Worm (Caenorhabditis elegans): Measurements from ENCODE around the gene str-246.

str-246 gene

DNA sequence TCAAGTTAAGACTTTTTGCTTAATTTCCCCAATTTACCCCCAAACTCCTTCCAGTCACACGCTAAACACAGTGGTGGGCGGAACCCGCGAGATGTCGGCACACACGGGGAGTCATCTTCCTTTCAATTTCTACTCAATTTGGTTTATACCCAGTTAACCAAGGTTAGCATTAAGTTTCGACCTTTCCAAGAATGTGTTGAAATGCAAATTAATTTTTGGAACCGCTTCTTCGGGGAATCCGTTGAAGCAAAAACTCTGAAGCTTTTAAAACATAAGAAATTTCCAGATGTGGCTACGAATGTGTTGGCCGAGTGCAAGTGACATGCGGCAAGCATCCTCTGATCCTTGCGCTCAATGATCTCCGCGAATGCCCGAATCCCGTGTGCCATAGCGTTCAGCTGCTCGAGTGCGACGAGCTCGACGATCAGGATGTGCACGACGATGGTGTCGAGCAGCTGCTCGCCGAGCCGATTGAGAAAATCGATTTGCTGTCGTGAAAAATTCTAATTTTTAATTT lies 13.4 kb downstream of the str-246 start:
- TF ChIP-seq aha-1 (tag; optimal IDR thresholded peaks at IDR 0.05) (no peak), sox-4 (tag; optimal IDR thresholded peaks at IDR 0.05) (no peak), nhr-76 (tag; optimal IDR thresholded peaks at IDR 0.05) (no peak), mab-9 (GFP tag; IDR thresholded peaks at IDR 0.05) (no peak), snpc-4 (tag; optimal IDR thresholded peaks at IDR 0.05) (no peak), zip-4 (GFP tag; optimal IDR thresholded peaks at IDR 0.05) (no peak), elt-3 (tag; optimal IDR thresholded peaks at IDR 0.05) (no peak), grh-1 (GFP tag; IDR thresholded peaks at IDR 0.05) (peak; percentile 23; the same call in 1 of the 2 replicates), ztf-11 (tag; optimal IDR thresholded peaks at IDR 0.05) (no peak), ztf-4 (tag; optimal IDR thresholded peaks at IDR 0.05) (no peak), egl-13 (tag; optimal IDR thresholded peaks at IDR 0.05) (no peak), zag-1 (tag; optimal IDR thresholded peaks at IDR 0.05) (no peak), C04F5.9 (tag; optimal IDR thresholded peaks at IDR 0.05) (no peak), nhr-20 (tag; optimal IDR thresholded peaks at IDR 0.05) (no peak), nhr-47 (tag; optimal IDR thresholded peaks at IDR 0.05) (peak; percentile 21), nhr-84 (tag; optimal IDR thresholded peaks at IDR 0.05) (no peak), lin-13 (GFP tag; optimal IDR thresholded peaks at IDR 0.05) (no peak), skn-1 (tag; optimal IDR thresholded peaks at IDR 0.05) (no peak), efl-1 (optimal IDR thresholded peaks at IDR 0.05) (peak in 1 of 2 experiments; percentile 13), efl-1 (GFP tag; optimal IDR thresholded peaks at IDR 0.05 in 1 of 2) (peak in 1 of 2 experiments; percentile 84), rnt-1 (tag; optimal IDR thresholded peaks at IDR 0.05) (peak; percentile 37), unc-130 (tag; optimal IDR thresholded peaks at IDR 0.05) (no peak), C16A3.4 (tag; optimal IDR thresholded peaks at IDR 0.05) (no peak), egl-27 (tag; optimal IDR thresholded peaks at IDR 0.05) (no peak), ama-1 (optimal IDR thresholded peaks at IDR 0.05) (peak; percentile 82), efl-3 (GFP tag; optimal IDR thresholded peaks at IDR 0.05) (no peak), hpl-2 (GFP tag; optimal IDR thresholded peaks at IDR 0.05) (no peak), F16B12.6 (tag; optimal IDR thresholded peaks at IDR 0.05) (no peak), Y116A8C.19 (tag; optimal IDR thresholded peaks at IDR 0.05; ENCODE audit: borderline replicate concordance) (no peak), ceh-88 (GFP tag; IDR thresholded peaks at IDR 0.05) (no peak), C34B4.2 (tag; optimal IDR thresholded peaks at IDR 0.05) (no peak), vab-15 (tag; optimal IDR thresholded peaks at IDR 0.05) (no peak)

DNA sequence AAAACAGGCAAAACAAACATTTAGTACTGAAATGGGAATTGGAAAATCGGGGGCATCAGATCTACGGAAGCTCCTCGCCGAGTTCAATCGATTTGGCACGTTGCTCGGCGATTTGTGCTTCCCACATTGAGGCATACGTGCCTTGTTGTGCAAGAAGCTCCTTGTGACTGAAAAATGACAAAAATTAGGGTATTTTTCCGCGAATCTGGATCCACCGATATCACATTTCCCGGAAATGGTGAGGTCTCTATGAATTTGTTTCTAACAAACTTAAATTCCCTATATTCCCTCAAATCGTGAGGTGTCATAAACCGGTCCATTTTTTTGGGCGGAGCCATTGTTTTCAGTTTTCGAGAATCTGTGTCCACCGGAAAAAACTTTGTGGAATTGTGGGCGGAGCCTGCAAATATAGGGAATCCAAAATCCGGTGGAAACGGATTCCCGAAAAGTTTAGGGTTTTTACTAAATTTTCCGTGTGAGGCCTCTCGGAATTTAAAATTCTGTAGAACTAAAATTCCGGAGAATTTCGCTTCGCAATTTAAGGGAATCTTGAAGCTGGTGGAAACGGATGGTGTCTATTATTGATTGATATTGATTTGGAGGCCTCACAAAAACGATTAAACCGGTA lies 14.3 kb downstream of the str-246 start:
- TF ChIP-seq swsn-7 (tag; optimal IDR thresholded peaks at IDR 0.05) (peak; percentile 39), mep-1 (tag; optimal IDR thresholded peaks at IDR 0.05) (no peak), xbp-1 (tag; optimal IDR thresholded peaks at IDR 0.05) (peak; percentile 66), C04F5.9 (tag; optimal IDR thresholded peaks at IDR 0.05) (peak; percentile 55), nhr-90 (tag; optimal IDR thresholded peaks at IDR 0.05; ENCODE audit: poor library complexity) (peak; percentile 88), fkh-4 (tag; optimal IDR thresholded peaks at IDR 0.05; ENCODE audit: borderline replicate concordance) (peak; percentile 67), nhr-76 (tag; optimal IDR thresholded peaks at IDR 0.05) (no peak), nhr-12 (tag; optimal IDR thresholded peaks at IDR 0.05) (no peak), isw-1 (GFP tag; IDR thresholded peaks at IDR 0.05) (peak; percentile 73), nhr-20 (tag; optimal IDR thresholded peaks at IDR 0.05) (peak; percentile 63), fkh-8 (tag; optimal IDR thresholded peaks at IDR 0.05) (peak; percentile 40), pqm-1 (tag; optimal IDR thresholded peaks at IDR 0.05) (no peak), pag-3 (tag; optimal IDR thresholded peaks at IDR 0.05; ENCODE audit: borderline replicate concordance, insufficient read depth) (no peak), ceh-82 (tag; optimal IDR thresholded peaks at IDR 0.05) (no peak), efl-3 (GFP tag; optimal IDR thresholded peaks at IDR 0.05) (peak; percentile 77), ces-1 (GFP tag; optimal IDR thresholded peaks at IDR 0.05) (no peak), grh-1 (GFP tag; IDR thresholded peaks at IDR 0.05) (peak; percentile 45; the same call in 1 of the 2 replicates), dsc-1 (tag; optimal IDR thresholded peaks at IDR 0.05) (peak; percentile 69), hlh-4 (tag; optimal IDR thresholded peaks at IDR 0.05) (peak; percentile 84), alr-1 (tag; optimal IDR thresholded peaks at IDR 0.05; ENCODE audit: borderline replicate concordance) (no peak), lin-35 (GFP tag; optimal IDR thresholded peaks at IDR 0.05) (peak; percentile 1 to 18), lsy-2 (tag; optimal IDR thresholded peaks at IDR 0.05) (no peak), irx-1 (tag; optimal IDR thresholded peaks at IDR 0.05) (peak; percentile 45), ceh-90 (tag; optimal IDR thresholded peaks at IDR 0.05) (peak; percentile 71), nhr-28 (tag; optimal IDR thresholded peaks at IDR 0.05) (no peak), sptf-1 (tag; optimal IDR thresholded peaks at IDR 0.05) (no peak)

Measured in whole organism, L1 larva.